Worm (Caenorhabditis elegans) whole organism, midembryonic: ENCODE measurements around the gene C18D11.10.
"Not testable (repeated sequence)": the region's sequence is repeated elsewhere in the genome, so short reads cannot be mapped to it uniquely, and the experiment has no call there.

Source experiments
- T22C8.4 ChIP-seq: fragments of 200-800 bp; sonication (Bioruptor generic); IDR thresholded peaks from 2 replicates; pipeline ENCODE4 v1.3.6; 2022; ENCODE audit warnings: missing genetic modification characterization, missing compliant biosample characterization
- cog-1 ChIP-seq: sonication (generic microtip); optimal IDR thresholded peaks from 2 replicates; lab custom pipeline; 2016; ENCODE audit warnings: missing genetic modification characterization, missing compliant biosample characterization
- flt-1 ChIP-seq: fragments of 200-800 bp; sonication (Bioruptor generic); IDR thresholded peaks from 2 replicates; pipeline ENCODE4 v1.3.6; 2022; ENCODE audit warnings: missing genetic modification characterization, missing compliant biosample characterization
- klf-2 ChIP-seq: fragments of 200-800 bp; sonication (Bioruptor generic); conservative IDR thresholded peaks from 2 replicates; pipeline ENCODE4 v1.3.6; 2022; ENCODE audit warnings: missing genetic modification reagents, missing genetic modification characterization, missing compliant biosample characterization
- med-1 ChIP-seq: sonication (generic microtip); optimal IDR thresholded peaks from 2 replicates; lab custom pipeline; 2017; ENCODE audit warnings: missing genetic modification characterization, mild to moderate bottlenecking, missing compliant biosample characterization, antibody characterized with exemption, missing genetic modification reagents; ENCODE audit not compliant: insufficient read depth
- ref-1 ChIP-seq: fragments of 200-800 bp; sonication (Bioruptor generic); conservative IDR thresholded peaks from 2 replicates; pipeline ENCODE4 v1.3.6; 2022; ENCODE audit warnings: missing genetic modification reagents, missing genetic modification characterization, missing compliant biosample characterization
- tab-1 ChIP-seq: fragments of 200-800 bp; sonication (Bioruptor generic); IDR thresholded peaks from 2 replicates; pipeline ENCODE4 v1.3.6; 2022; ENCODE audit warnings: missing genetic modification characterization, missing compliant biosample characterization
- ztf-23 ChIP-seq: fragments of 200-800 bp; sonication (Bioruptor generic); IDR thresholded peaks from 2 replicates; pipeline ENCODE4 v1.3.6; 2022; ENCODE audit warnings: missing genetic modification reagents, missing genetic modification characterization, missing compliant biosample characterization
- ztf-29 ChIP-seq: fragments of 200-800 bp; sonication (Bioruptor generic); IDR thresholded peaks from 2 replicates; pipeline ENCODE4 v1.3.6; 2022; ENCODE audit warnings: missing genetic modification reagents, missing genetic modification characterization, missing compliant biosample characterization

Gene C18D11.10

DNA sequence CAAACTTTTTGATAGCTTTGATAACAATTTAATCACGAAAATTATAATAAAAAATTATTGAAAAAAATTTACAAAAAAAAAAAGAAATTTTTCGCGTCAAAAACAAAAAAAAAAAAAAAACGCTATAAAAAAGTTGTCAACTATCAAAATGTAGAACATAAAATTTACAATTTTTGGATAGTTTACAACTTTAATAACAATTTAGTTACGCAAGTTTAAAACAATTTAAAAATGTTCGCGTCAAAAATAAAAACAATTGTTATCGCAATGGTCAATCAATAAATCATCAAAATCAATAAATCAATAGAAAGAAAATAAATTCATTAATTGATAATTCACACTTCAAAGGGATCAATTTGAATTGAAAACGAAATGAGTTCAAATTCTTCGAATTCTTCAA, 20.1 kb upstream of the C18D11.10 start, which contains the start of gene C24H11.1:
Gene C24H11.1, plus strand, starts transcription at position 301 of the 400 bp plus-strand sequence.
- TF ChIP-seq ztf-23, klf-2, tab-1 (GFP tag; lab: Robert Waterston, UW): not testable (repeated sequence)

ce11 chrIII:11789480-11789879, 18.0 kb upstream of the C18D11.10 start:
- no peak for TF ChIP-seq med-1 (GFP tag; lab: Kevin White, UChicago)
- TF ChIP-seq ztf-29, result no peak
- TF ChIP-seq cog-1 (tag; lab: Kevin White, UChicago), result no peak
- TF ChIP-seq klf-2 (GFP tag; lab: Robert Waterston, UW), result no peak
- TF ChIP-seq T22C8.4, result no peak
- no peak for TF ChIP-seq ref-1 (GFP tag; lab: Robert Waterston, UW)
- no peak for TF ChIP-seq ztf-23 (GFP tag; lab: Robert Waterston, UW)
- no peak for TF ChIP-seq flt-1
- no peak for TF ChIP-seq tab-1 (GFP tag; lab: Robert Waterston, UW)

ce11 chrIII:11792295-11793256, 14.9 kb upstream of the C18D11.10 start, which contains the start of gene C24H11.2:
Gene C24H11.2 (minus strand): TSS chrIII:11792345.
- peak; percentile 4 for TF ChIP-seq cog-1 (tag; lab: Kevin White, UChicago)
- peak; percentile 76 for TF ChIP-seq klf-2 (GFP tag; lab: Robert Waterston, UW)
- TF ChIP-seq T22C8.4, result peak; percentile 35; the same call in 1 of the 2 replicates
- peak; percentile 69; the same call in 1 of the 2 replicates for TF ChIP-seq tab-1 (GFP tag; lab: Robert Waterston, UW)
- TF ChIP-seq ztf-23 (GFP tag; lab: Robert Waterston, UW), result peak; percentile 71; the same call in 1 of the 2 replicates
- TF ChIP-seq flt-1, result peak; percentile 73

DNA sequence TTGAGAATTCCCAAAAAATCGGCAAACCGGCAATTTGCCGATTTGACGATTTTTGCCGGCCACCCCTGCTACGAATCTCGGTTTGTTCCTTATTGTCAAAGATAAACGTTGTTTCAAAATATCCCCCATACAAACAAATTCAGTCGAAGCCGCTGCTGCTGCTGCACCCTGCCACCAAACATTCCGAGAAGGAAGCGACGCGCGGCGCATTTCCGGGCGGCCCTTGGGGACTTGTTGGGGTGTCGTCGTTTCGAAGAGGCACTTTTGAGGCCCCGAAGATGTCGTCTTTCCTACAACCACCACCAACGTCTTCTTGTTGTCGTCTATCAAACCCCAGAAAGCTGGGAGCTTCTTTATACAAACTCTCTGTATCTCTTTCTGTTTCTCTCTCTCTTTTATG, 13.1 kb upstream of the C18D11.10 start:
- no peak for TF ChIP-seq ztf-29
- no peak for TF ChIP-seq klf-2 (GFP tag; lab: Robert Waterston, UW)
- no peak for TF ChIP-seq ztf-23 (GFP tag; lab: Robert Waterston, UW)
- no peak for TF ChIP-seq ref-1 (GFP tag; lab: Robert Waterston, UW)
- TF ChIP-seq med-1 (GFP tag; lab: Kevin White, UChicago), result no peak
- TF ChIP-seq cog-1 (tag; lab: Kevin White, UChicago), result no peak
- TF ChIP-seq tab-1 (GFP tag; lab: Robert Waterston, UW), result no peak
- no peak for TF ChIP-seq T22C8.4
- no peak for TF ChIP-seq flt-1

DNA sequence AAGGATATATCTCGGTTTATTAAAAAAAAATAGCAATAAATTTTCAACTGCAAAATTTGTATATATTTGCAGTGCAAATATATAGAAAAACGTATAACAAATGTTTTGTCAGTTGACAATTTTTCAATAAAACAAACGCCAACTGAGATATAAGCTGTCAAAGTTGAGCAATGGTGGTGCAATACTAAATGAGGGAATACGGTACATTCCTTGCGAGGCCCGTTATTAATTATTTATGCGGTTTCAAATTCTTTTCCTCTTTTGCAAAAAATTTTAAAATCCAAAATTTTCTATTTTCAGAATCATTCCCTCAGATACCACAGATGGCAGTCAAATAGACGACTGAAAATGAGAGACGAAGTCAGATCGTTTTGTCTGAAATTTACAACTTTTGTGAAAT, 12.1 kb upstream of the C18D11.10 start, which contains the start of gene twk-39:
Gene twk-39, plus strand, starts transcription at position 301 of the 400 bp plus-strand sequence.
- TF ChIP-seq med-1 (GFP tag; lab: Kevin White, UChicago) (no peak), cog-1 (tag; lab: Kevin White, UChicago) (no peak)

DNA sequence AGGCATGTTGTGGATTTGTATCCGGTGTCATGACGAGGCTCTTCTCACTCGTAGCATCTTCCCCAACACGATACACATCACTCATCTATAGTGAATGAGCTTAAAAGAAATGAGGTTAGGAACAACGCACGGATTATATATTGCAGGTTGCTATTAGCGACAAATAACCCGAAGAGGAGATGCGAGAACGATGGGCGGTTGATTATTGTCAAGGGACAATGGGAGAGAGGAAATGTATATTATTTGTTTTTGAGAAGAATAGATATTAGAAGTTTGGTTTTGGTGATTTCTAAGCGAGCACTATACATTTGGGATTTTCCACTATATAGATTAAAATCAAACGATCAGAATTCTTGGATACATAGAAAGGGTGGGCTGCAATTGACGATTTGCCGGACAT, 823 bp upstream of the C18D11.10 start, which contains the start of gene C18D11.7:
Gene C18D11.7, minus strand, starts transcription at position 101 of the 400 bp plus-strand sequence.
- no peak for TF ChIP-seq ztf-23 (GFP tag; lab: Robert Waterston, UW)
- TF ChIP-seq tab-1 (GFP tag; lab: Robert Waterston, UW), result no peak
- no peak for TF ChIP-seq ztf-29
- TF ChIP-seq klf-2 (GFP tag; lab: Robert Waterston, UW), result no peak
- TF ChIP-seq med-1 (GFP tag; lab: Kevin White, UChicago), result no peak
- no peak for TF ChIP-seq T22C8.4
- TF ChIP-seq flt-1, result no peak
- no peak for TF ChIP-seq ref-1 (GFP tag; lab: Robert Waterston, UW)
- TF ChIP-seq cog-1 (tag; lab: Kevin White, UChicago), result no peak

- TF ChIP-seq T22C8.4 (no peak), flt-1 (no peak), ztf-23 (GFP tag; lab: Robert Waterston, UW) (no peak), med-1 (GFP tag; lab: Kevin White, UChicago) (no peak), tab-1 (GFP tag; lab: Robert Waterston, UW) (no peak), cog-1 (tag; lab: Kevin White, UChicago) (no peak), ref-1 (GFP tag; lab: Robert Waterston, UW) (no peak), klf-2 (GFP tag; lab: Robert Waterston, UW) (no peak), ztf-29 (no peak)
Measured at ce11 chrIII:11808818-11809217, 1.3 kb downstream of the C18D11.10 start, which contains the start of gene C18D11.9. Gene C18D11.9 (plus strand): TSS chrIII:11809118.

- TF ChIP-seq tab-1 (GFP tag; lab: Robert Waterston, UW), result no peak
- TF ChIP-seq ztf-23 (GFP tag; lab: Robert Waterston, UW), result no peak
- TF ChIP-seq T22C8.4, result no peak
Measured at ce11 chrIII:11810447-11810846, 2.9 kb downstream of the C18D11.10 start, which contains the start of gene C18D11.6. Gene C18D11.6 (plus strand): TSS chrIII:11810556.

DNA sequence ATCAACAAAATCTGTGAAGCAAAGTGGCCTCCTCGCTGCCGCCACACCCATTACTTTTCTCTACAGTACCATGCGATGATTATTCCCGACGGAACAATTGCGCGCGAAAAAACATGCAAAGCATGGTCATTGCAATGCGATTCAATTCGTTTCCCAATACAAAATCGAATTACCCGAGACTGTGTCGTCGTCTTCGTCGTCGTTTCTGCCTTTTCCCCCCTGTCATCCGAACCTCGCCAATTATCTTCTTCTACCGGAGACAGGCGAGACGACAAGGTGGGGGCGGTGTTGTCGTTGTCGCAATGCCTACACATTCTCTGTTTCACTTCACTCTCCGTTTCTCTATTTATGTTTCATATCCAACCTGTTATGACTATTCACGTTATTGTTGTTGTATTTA, 4.3 kb downstream of the C18D11.10 start:
- no peak for TF ChIP-seq ztf-29
- TF ChIP-seq ztf-23 (GFP tag; lab: Robert Waterston, UW), result no peak
- TF ChIP-seq flt-1, result no peak
- no peak for TF ChIP-seq T22C8.4
- TF ChIP-seq klf-2 (GFP tag; lab: Robert Waterston, UW), result no peak
- TF ChIP-seq tab-1 (GFP tag; lab: Robert Waterston, UW), result no peak
- TF ChIP-seq cog-1 (tag; lab: Kevin White, UChicago), result no peak
- no peak for TF ChIP-seq med-1 (GFP tag; lab: Kevin White, UChicago)
- no peak for TF ChIP-seq ref-1 (GFP tag; lab: Robert Waterston, UW)
